Worm (Caenorhabditis elegans) whole organism, L1 larva: Measurements from ENCODE around the gene srsx-36.

Experiments
- aha-1 ChIP-seq: fragments of 150-350 bp; optimal IDR thresholded peaks from 2 replicates; lab custom pipeline; 2014; ENCODE audit warnings: missing biosample characterization, missing genetic modification characterization
- efl-1 ChIP-seq, 4 experiments: fragments of 150-350 bp; optimal IDR thresholded peaks in 3 of 4; peaks in 1 of 4; 1 replicate in 1 of 4; 2 replicates in 3 of 4; lab custom pipeline; 2014; ENCODE audit warnings: missing biosample characterization in 2 of 4, missing genetic modification characterization in 2 of 4, missing genetic modification reagents in 2 of 4
- lin-14 ChIP-seq: fragments of 200-800 bp; sonication (Bioruptor generic); optimal IDR thresholded peaks from 2 replicates; lab custom pipeline; 2018; ENCODE audit warnings: mild to moderate bottlenecking, missing genetic modification characterization, moderate library complexity, missing compliant biosample characterization
- lin-15B ChIP-seq: fragments of 150-350 bp; sonication (generic microtip); optimal IDR thresholded peaks from 3 replicates; lab custom pipeline; 2014; ENCODE audit warnings: missing biosample characterization, missing genetic modification characterization
- lin-39 ChIP-seq: fragments of 150-350 bp; optimal IDR thresholded peaks from 2 replicates; lab custom pipeline; 2014; ENCODE audit warnings: missing biosample characterization, missing genetic modification reagents, missing genetic modification characterization
- nhr-90 ChIP-seq: sonication (generic microtip); optimal IDR thresholded peaks from 2 replicates; lab custom pipeline; 2016; ENCODE audit warnings: mild to moderate bottlenecking, missing genetic modification characterization, missing compliant biosample characterization; ENCODE audit not compliant: poor library complexity
- pax-3 ChIP-seq: fragments of 200-800 bp; sonication (Bioruptor generic); optimal IDR thresholded peaks from 2 replicates; lab custom pipeline; 2018; ENCODE audit warnings: mild to moderate bottlenecking, missing genetic modification characterization, moderate library complexity, missing compliant biosample characterization
- pqm-1 ChIP-seq: sonication (generic microtip); optimal IDR thresholded peaks from 3 replicates; lab custom pipeline; 2017; ENCODE audit warnings: missing biosample characterization, missing genetic modification characterization
- unc-130 ChIP-seq: fragments of 150-350 bp; optimal IDR thresholded peaks from 2 replicates; lab custom pipeline; 2017; ENCODE audit warnings: missing biosample characterization, missing genetic modification characterization, inconsistent platforms

DNA sequence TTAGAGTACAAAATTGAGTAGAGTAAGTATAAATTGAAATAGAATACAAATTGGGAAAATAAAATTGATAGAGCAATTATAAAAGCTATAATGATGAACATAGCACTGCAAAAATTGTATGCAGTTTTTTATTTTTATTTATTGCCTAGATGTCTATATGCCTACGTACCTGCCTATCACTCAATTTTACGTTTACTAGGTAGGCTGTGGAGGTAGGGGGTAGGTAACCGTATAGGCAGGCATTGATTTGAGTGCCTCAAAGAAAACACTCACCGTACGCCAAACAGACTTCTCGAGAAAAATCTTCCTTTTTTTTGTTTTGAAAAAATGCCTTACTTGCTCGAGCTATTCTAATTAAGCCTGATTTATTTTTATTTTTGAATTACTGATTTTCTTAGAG is 22.1 kb upstream of the srsx-36 start, which contains the start of gene srbc-56:
- TF ChIP-seq lin-15B (no peak), efl-1 (optimal IDR thresholded peaks at IDR 0.05; lab: Kevin White, UChicago) (no peak), efl-1 (GFP tag; optimal IDR thresholded peaks at IDR 0.05 in 1 of 2; lab: Kevin White, UChicago) (no peak), lin-39 (no peak), nhr-90 (tag; lab: Kevin White, UChicago) (no peak), unc-130 (tag; lab: Kevin White, UChicago) (no peak), pax-3 (tag; lab: Kevin White, UChicago) (no peak), lin-14 (GFP tag; lab: Kevin White, UChicago) (no peak), aha-1 (tag; lab: Kevin White, UChicago) (no peak), pqm-1 (tag; lab: Kevin White, UChicago) (no peak)
